Worm (Caenorhabditis elegans) whole organism, young adult: ENCODE results near the gene EEED8.3.

ENCODE experiments used
- B0336.3 ChIP-seq: fragments of 200-800 bp; sonication (Bioruptor generic); IDR thresholded peaks from 2 replicates; pipeline ENCODE4 v1.3.6; 2022; ENCODE audit warnings: missing genetic modification characterization, missing compliant biosample characterization
- F22D6.2 ChIP-seq: sonication (generic microtip); optimal IDR thresholded peaks from 2 replicates; lab custom pipeline; 2016; ENCODE audit warnings: mild to moderate bottlenecking, missing genetic modification characterization, missing compliant biosample characterization
- Y53F4B.3 ChIP-seq: fragments of 200-800 bp; sonication (Bioruptor generic); IDR thresholded peaks from 2 replicates; pipeline ENCODE4 v1.3.6; 2022; ENCODE audit warnings: missing genetic modification reagents, missing genetic modification characterization, missing compliant biosample characterization
- Y79H2A.3 ChIP-seq: fragments of 200-800 bp; sonication (Bioruptor generic); conservative IDR thresholded peaks from 2 replicates; pipeline ENCODE4 v1.3.6; 2022; ENCODE audit warnings: missing genetic modification reagents, missing genetic modification characterization, missing compliant biosample characterization
- akir-1 ChIP-seq: fragments of 200-800 bp; sonication (Bioruptor generic); optimal IDR thresholded peaks from 2 replicates; lab custom pipeline; 2018; ENCODE audit warnings: mild to moderate bottlenecking, missing genetic modification characterization, moderate library complexity, missing compliant biosample characterization
- cebp-2 ChIP-seq: fragments of 200-800 bp; sonication (Bioruptor generic); IDR thresholded peaks from 2 replicates; pipeline ENCODE4 v1.3.6; 2022; ENCODE audit warnings: missing genetic modification characterization, missing compliant biosample characterization
- ceh-100 ChIP-seq: fragments of 200-800 bp; sonication (Bioruptor generic); IDR thresholded peaks from 2 replicates; pipeline ENCODE4 v1.3.6; 2022; ENCODE audit warnings: missing genetic modification reagents, missing genetic modification characterization, missing compliant biosample characterization
- ceh-91 ChIP-seq: fragments of 200-800 bp; sonication (Bioruptor generic); IDR thresholded peaks from 2 replicates; pipeline ENCODE4 v1.3.6; 2022; ENCODE audit warnings: missing genetic modification reagents, missing genetic modification characterization, missing compliant biosample characterization
- egl-18 ChIP-seq: fragments of 200-800 bp; sonication (Bioruptor generic); IDR thresholded peaks from 2 replicates; pipeline ENCODE4 v1.3.6; 2022; ENCODE audit warnings: missing genetic modification reagents, missing genetic modification characterization, missing compliant biosample characterization
- hlh-26 ChIP-seq: fragments of 200-800 bp; sonication (Bioruptor generic); conservative IDR thresholded peaks from 2 replicates; pipeline ENCODE4 v1.3.6; 2022; ENCODE audit warnings: missing genetic modification reagents, missing genetic modification characterization, missing compliant biosample characterization
- hmg-1.2 ChIP-seq: fragments of 200-800 bp; sonication (Bioruptor generic); IDR thresholded peaks from 2 replicates; pipeline ENCODE4 v1.3.6; 2022; ENCODE audit warnings: missing genetic modification reagents, missing genetic modification characterization, missing compliant biosample characterization
- let-526 ChIP-seq: fragments of 200-800 bp; sonication (Bioruptor generic); IDR thresholded peaks from 2 replicates; pipeline ENCODE4 v1.3.6; 2022; ENCODE audit warnings: missing genetic modification reagents, missing genetic modification characterization, missing compliant biosample characterization
- lir-1 ChIP-seq: fragments of 200-800 bp; sonication (Bioruptor generic); conservative IDR thresholded peaks from 2 replicates; pipeline ENCODE4 v1.3.6; 2022; ENCODE audit warnings: missing genetic modification reagents, missing genetic modification characterization, missing compliant biosample characterization
- lsl-1 ChIP-seq: fragments of 200-800 bp; sonication (Bioruptor generic); optimal IDR thresholded peaks from 2 replicates; lab custom pipeline; 2018; ENCODE audit warnings: mild to moderate bottlenecking, missing genetic modification characterization, moderate library complexity, missing compliant biosample characterization
- madf-8 ChIP-seq: fragments of 200-800 bp; sonication (Bioruptor generic); conservative IDR thresholded peaks from 2 replicates; pipeline ENCODE4 v1.3.6; 2022; ENCODE audit warnings: missing genetic modification reagents, missing genetic modification characterization, missing compliant biosample characterization
- mcd-1 ChIP-seq: fragments of 200-800 bp; sonication (Bioruptor generic); IDR thresholded peaks from 2 replicates; pipeline ENCODE4 v1.3.6; 2022; ENCODE audit warnings: missing genetic modification reagents, missing genetic modification characterization, missing compliant biosample characterization
- mel-28 ChIP-seq: sonication (generic microtip); optimal IDR thresholded peaks from 2 replicates; lab custom pipeline; 2016; ENCODE audit warnings: borderline replicate concordance, mild to moderate bottlenecking, missing genetic modification characterization, missing compliant biosample characterization
- mes-4 ChIP-seq: sonication (generic microtip); optimal IDR thresholded peaks from 2 replicates; lab custom pipeline; 2016; ENCODE audit warnings: missing genotype, missing genetic modification characterization, missing compliant biosample characterization
- mxl-1 ChIP-seq: sonication (generic microtip); optimal IDR thresholded peaks from 2 replicates; lab custom pipeline; 2016; ENCODE audit warnings: missing genetic modification characterization, missing compliant biosample characterization
- pha-4 ChIP-seq: fragments of 150-350 bp; sonication (generic microtip); optimal IDR thresholded peaks from 2 replicates; lab custom pipeline; 2014; ENCODE audit warnings: missing biosample characterization, missing genetic modification reagents, missing genetic modification characterization
- rpc-1 ChIP-seq, 2 experiments: fragments of 150-350 bp in 1 of 2; sonication (generic microtip) in 1 of 2; optimal IDR thresholded peaks; 2 replicates each; lab custom pipeline; 2014 to 2018; ENCODE audit warnings: missing biosample characterization in 1 of 2, missing genetic modification characterization in 1 of 2, missing genetic modification reagents in 1 of 2, missing genotype in 1 of 2
- sdz-38 ChIP-seq: sonication (generic microtip); optimal IDR thresholded peaks from 2 replicates; lab custom pipeline; 2016; ENCODE audit warnings: missing genotype, missing genetic modification characterization, missing compliant biosample characterization
- snpc-1.3 ChIP-seq: sonication (generic microtip); optimal IDR thresholded peaks from 2 replicates; lab custom pipeline; 2017; ENCODE audit warnings: missing genetic modification characterization, mild to moderate bottlenecking, missing compliant biosample characterization, antibody characterized with exemption, moderate library complexity, missing genotype, missing genetic modification reagents; ENCODE audit not compliant: insufficient read depth
- tbx-9 ChIP-seq: sonication (generic microtip); optimal IDR thresholded peaks from 2 replicates; lab custom pipeline; 2016; ENCODE audit warnings: borderline replicate concordance, missing genetic modification characterization, inconsistent platforms, missing compliant biosample characterization
- tlf-1 ChIP-seq: fragments of 200-800 bp; sonication (Bioruptor generic); optimal IDR thresholded peaks from 2 replicates; lab custom pipeline; 2018; ENCODE audit warnings: mild to moderate bottlenecking, missing genetic modification characterization, missing compliant biosample characterization
- unc-130 ChIP-seq: sonication (generic microtip); optimal IDR thresholded peaks from 2 replicates; lab custom pipeline; 2016; ENCODE audit warnings: missing genetic modification reagents, missing genetic modification characterization, missing compliant biosample characterization
- zim-3 ChIP-seq: sonication (generic microtip); optimal IDR thresholded peaks from 2 replicates; lab custom pipeline; 2017; ENCODE audit warnings: mild to moderate bottlenecking, missing genetic modification characterization, moderate library complexity, missing compliant biosample characterization

The EEED8.3 gene

ce11 chrII:5395594-5395993, 18.5 kb upstream of the EEED8.3 start, which contains the start of gene pink-1 (continued):
- no peak for TF ChIP-seq akir-1 (GFP tag; lab: Kevin White, UChicago)
- no peak for TF ChIP-seq Y53F4B.3 (GFP tag; lab: Robert Waterston, UW)

- TF ChIP-seq ceh-100 (no peak), sdz-38 (tag; lab: Kevin White, UChicago) (no peak), tlf-1 (GFP tag; lab: Kevin White, UChicago) (no peak), hmg-1.2 (GFP tag; lab: Robert Waterston, UW) (peak; percentile 83; the same call in 1 of the 2 replicates)
- TF ChIP-seq, all 124 proteins: peak for 1
These were observed 15.3 kb upstream of the EEED8.3 start, which contains the start of gene fbxl-3 for ce11 chrII:5398779-5399178. TSS of gene fbxl-3 (minus strand) at chrII:5398902.

ce11 chrII:5399201-5399600, 14.9 kb upstream of the EEED8.3 start, which contains the start of gene mog-5:
TSS of gene mog-5 (plus strand) at chrII:5399538.
- TF ChIP-seq pha-4 (peak; percentile 22), ceh-91 (no peak), snpc-1.3 (tag; lab: Kevin White, UChicago) (peak; percentile 23), rpc-1 (optimal IDR thresholded peaks at IDR 0.05; lab: Kevin White, UChicago) (peak; percentile 14), rpc-1 (tag; optimal IDR thresholded peaks at IDR 0.05; lab: Kevin White, UChicago) (no peak)
- TF ChIP-seq, all 124 proteins: peak for 3

ce11 chrII:5407548-5407947, 6.5 kb upstream of the EEED8.3 start, which contains the start of gene clec-141:
TSS of gene clec-141 (minus strand) at chrII:5407648.
- no peak for TF ChIP-seq ceh-100
- TF ChIP-seq B0336.3 (GFP tag; lab: Robert Waterston, UW): no peak

- TF ChIP-seq mes-4 (tag; lab: Kevin White, UChicago) (no peak), unc-130 (no peak)
These were observed 5.2 kb upstream of the EEED8.3 start, which contains the start of the genes EEED8.12 and EEED8.4 for ce11 chrII:5408924-5409323. TSS of gene EEED8.12 (minus strand) at chrII:5409024. TSS of gene EEED8.4 (plus strand) at chrII:5409319.

ce11 chrII:5412467-5412866, 1.6 kb upstream of the EEED8.3 start, which contains the start of the genes EEED8.13 and EEED8.18:
TSS of gene EEED8.13 (minus strand) at chrII:5412567.
TSS of gene EEED8.18 (minus strand) at chrII:5412610.
- TF ChIP-seq lsl-1 (no peak), zim-3 (no peak), tbx-9 (tag; lab: Kevin White, UChicago) (no peak), mel-28 (tag; lab: Kevin White, UChicago) (no peak), Y79H2A.3 (GFP tag; lab: Robert Waterston, UW) (no peak), F22D6.2 (tag; lab: Kevin White, UChicago) (no peak), madf-8 (GFP tag; lab: Robert Waterston, UW) (no peak), lir-1 (GFP tag; lab: Robert Waterston, UW) (no peak), cebp-2 (no peak), mcd-1 (GFP tag; lab: Robert Waterston, UW) (no peak), let-526 (GFP tag; lab: Robert Waterston, UW) (no peak), egl-18 (GFP tag; lab: Robert Waterston, UW) (no peak), Y53F4B.3 (GFP tag; lab: Robert Waterston, UW) (no peak), mxl-1 (tag; lab: Kevin White, UChicago) (no peak), hlh-26 (GFP tag; lab: Robert Waterston, UW) (no peak)
